Fruit fly (Drosophila melanogaster) whole organism, embryonic: ENCODE measurements around the gene ova.

Experiments used
- Aef1 ChIP-seq: fragments of 200-800 bp; sonication (Bioruptor generic); IDR thresholded peaks from 3 replicates; pipeline ENCODE4 v1.3.6; 2022; ENCODE audit warnings: missing biosample characterization, missing genetic modification characterization
- Atf3 ChIP-seq: fragments of 200-800 bp; sonication (Bioruptor generic); optimal IDR thresholded peaks from 3 replicates; lab custom pipeline; 2016; ENCODE audit warnings: missing biosample characterization, missing genetic modification characterization
- Awh ChIP-seq: fragments of 200-800 bp; sonication (Bioruptor generic); IDR thresholded peaks from 2 replicates; pipeline ENCODE4, ENCODE4 v1.3.6; 2022; ENCODE audit warnings: missing biosample characterization, missing genetic modification characterization
- Blimp-1 ChIP-seq: fragments of 200-800 bp; sonication (Bioruptor generic); optimal IDR thresholded peaks from 3 replicates; lab custom pipeline; 2018; ENCODE audit warnings: missing biosample characterization, missing genetic modification characterization, mild to moderate bottlenecking, moderate library complexity, missing genetic modification reagents
- CG10565 ChIP-seq: fragments of 200-800 bp; sonication (Bioruptor generic); optimal IDR thresholded peaks from 3 replicates; lab custom pipeline; 2016; ENCODE audit warnings: missing biosample characterization, mild to moderate bottlenecking, missing genetic modification characterization
- CG11456 ChIP-seq: fragments of 200-800 bp; sonication (Bioruptor generic); IDR thresholded peaks from 3 replicates; pipeline ENCODE4 v1.3.6; 2022; ENCODE audit warnings: missing biosample characterization, missing genetic modification characterization
- CG11560 ChIP-seq: fragments of 200-800 bp; sonication (Bioruptor generic); IDR thresholded peaks from 3 replicates; pipeline ENCODE4 v1.3.6; 2022; ENCODE audit warnings: missing biosample characterization, missing genetic modification characterization
- CG12942 ChIP-seq: fragments of 200-800 bp; sonication (Bioruptor generic); optimal IDR thresholded peaks from 3 replicates; lab custom pipeline; 2016; ENCODE audit warnings: missing biosample characterization, missing genetic modification characterization
- CG13287 ChIP-seq: fragments of 200-800 bp; sonication (Bioruptor generic); IDR thresholded peaks from 2 replicates; pipeline ENCODE4 v1.3.6; 2022; ENCODE audit warnings: missing biosample characterization, missing genetic modification characterization; ENCODE audit not compliant: partially characterized antibody
- CG13775 ChIP-seq: fragments of 200-800 bp; sonication (Bioruptor generic); optimal IDR thresholded peaks from 3 replicates; lab custom pipeline; 2017; ENCODE audit warnings: missing biosample characterization, mild to moderate bottlenecking, missing genetic modification characterization
- CG16779 ChIP-seq: fragments of 200-800 bp; sonication (Bioruptor generic); IDR thresholded peaks from 2 replicates; pipeline ENCODE4 v1.3.6; 2022; ENCODE audit warnings: missing biosample characterization, missing genetic modification characterization
- CG16815 ChIP-seq: fragments of 200-800 bp; sonication (Bioruptor generic); optimal IDR thresholded peaks from 3 replicates; lab custom pipeline; 2017; ENCODE audit warnings: missing biosample characterization, mild to moderate bottlenecking, missing genetic modification characterization
- CG17328 ChIP-seq: fragments of 200-800 bp; sonication (Bioruptor generic); IDR thresholded peaks from 2 replicates; pipeline ENCODE4 v1.3.6; 2022; ENCODE audit warnings: missing biosample characterization, missing genetic modification characterization
- CG31224 ChIP-seq: fragments of 200-800 bp; sonication (Bioruptor generic); IDR thresholded peaks from 2 replicates; pipeline ENCODE4 v1.3.6; 2022; ENCODE audit warnings: missing biosample characterization, missing genetic modification characterization
- CG33557 ChIP-seq: fragments of 200-800 bp; sonication (Bioruptor generic); optimal IDR thresholded peaks from 2 replicates; lab custom pipeline; 2019; ENCODE audit warnings: missing biosample characterization, mild to moderate bottlenecking, missing genetic modification characterization, moderate library complexity
- CG4282 ChIP-seq: fragments of 200-800 bp; sonication (Bioruptor generic); optimal IDR thresholded peaks from 2 replicates; lab custom pipeline; 2016; ENCODE audit warnings: missing biosample characterization, missing genetic modification characterization
- CG7271 ChIP-seq: fragments of 200-800 bp; sonication (Bioruptor generic); optimal IDR thresholded peaks from 2 replicates; lab custom pipeline; 2018; ENCODE audit warnings: missing biosample characterization, mild to moderate bottlenecking, missing genetic modification characterization, moderate library complexity
- CG7556 ChIP-seq: fragments of 200-800 bp; sonication (Bioruptor generic); optimal IDR thresholded peaks from 2 replicates; lab custom pipeline; 2017; ENCODE audit warnings: missing biosample characterization, mild to moderate bottlenecking, missing genetic modification characterization
- CG8359 ChIP-seq: fragments of 200-800 bp; sonication (Bioruptor generic); optimal IDR thresholded peaks from 2 replicates; lab custom pipeline; 2017; ENCODE audit warnings: missing biosample characterization, mild to moderate bottlenecking, missing genetic modification characterization, borderline replicate concordance
- CG9437 ChIP-seq: fragments of 200-800 bp; sonication (Bioruptor generic); optimal IDR thresholded peaks from 2 replicates; lab custom pipeline; 2018; ENCODE audit warnings: missing biosample characterization, mild to moderate bottlenecking, missing genetic modification characterization
- CG9932 ChIP-seq: fragments of 200-800 bp; sonication (Bioruptor generic); IDR thresholded peaks from 2 replicates; pipeline ENCODE4 v1.3.6; 2022; ENCODE audit warnings: missing biosample characterization, missing genetic modification characterization
- Dip2 ChIP-seq: fragments of 200-800 bp; sonication (Bioruptor generic); IDR thresholded peaks from 2 replicates; pipeline ENCODE4 v1.3.6; 2022; ENCODE audit warnings: missing biosample characterization, missing genetic modification characterization
- Doc2 ChIP-seq: fragments of 200-800 bp; sonication (Bioruptor generic); IDR thresholded peaks from 2 replicates; pipeline ENCODE4 v1.3.6; 2022; ENCODE audit warnings: missing biosample characterization, missing genetic modification characterization
- Dp ChIP-seq: fragments of 200-800 bp; sonication (Bioruptor generic); optimal IDR thresholded peaks from 2 replicates; lab custom pipeline; 2018; ENCODE audit warnings: missing biosample characterization, mild to moderate bottlenecking, missing genetic modification characterization, moderate library complexity
- E2f1 ChIP-seq: fragments of 200-800 bp; sonication (Bioruptor generic); IDR thresholded peaks from 2 replicates; pipeline ENCODE4 v1.3.6; 2022; ENCODE audit warnings: missing biosample characterization, missing genetic modification characterization
- Eip74EF ChIP-seq, 2 experiments: fragments of 200-800 bp in 1 of 2; fragments of >200 bp in 1 of 2; sonication (Bioruptor generic) in 1 of 2; optimal IDR thresholded peaks; 2 replicates each; lab custom pipeline; 2017 to 2019; ENCODE audit warnings: missing biosample characterization in 2 of 2, missing genetic modification characterization in 2 of 2, mild to moderate bottlenecking in 1 of 2, moderate library complexity in 1 of 2
- Fer3 ChIP-seq: fragments of 200-800 bp; sonication (Bioruptor generic); optimal IDR thresholded peaks from 2 replicates; lab custom pipeline; 2018; ENCODE audit warnings: missing biosample characterization, mild to moderate bottlenecking, missing genetic modification characterization, moderate library complexity
- Gsc ChIP-seq: fragments of 200-800 bp; sonication (Bioruptor generic); IDR thresholded peaks from 2 replicates; pipeline ENCODE4 v1.3.6; 2022; ENCODE audit warnings: missing biosample characterization, missing genetic modification characterization
- Hey ChIP-seq: fragments of 200-800 bp; sonication (Bioruptor generic); optimal IDR thresholded peaks from 3 replicates; lab custom pipeline; 2018; ENCODE audit warnings: missing biosample characterization, mild to moderate bottlenecking, missing genetic modification characterization
- Hmr ChIP-seq: fragments of 200-800 bp; sonication (Bioruptor generic); optimal IDR thresholded peaks from 3 replicates; lab custom pipeline; 2017; ENCODE audit warnings: mild to moderate bottlenecking, missing biosample characterization, missing genetic modification reagents, missing genetic modification characterization
- Lhr ChIP-seq: fragments of 200-800 bp; sonication (Bioruptor generic); optimal IDR thresholded peaks from 3 replicates; lab custom pipeline; 2017; ENCODE audit warnings: mild to moderate bottlenecking, missing biosample characterization, missing genetic modification reagents, missing genetic modification characterization
- Nf-YC ChIP-seq: fragments of 200-800 bp; optimal IDR thresholded peaks from 3 replicates; lab custom pipeline; 2019; ENCODE audit warnings: missing biosample characterization, mild to moderate bottlenecking, missing genetic modification characterization, moderate library complexity
- cad ChIP-seq: fragments of >200 bp; optimal IDR thresholded peaks from 2 replicates; lab custom pipeline; 2017; ENCODE audit warnings: missing biosample characterization, missing genetic modification characterization
- cas ChIP-seq: fragments of 200-800 bp; sonication (Bioruptor generic); IDR thresholded peaks from 2 replicates; pipeline ENCODE4 v1.3.6; 2022; ENCODE audit warnings: missing biosample characterization, missing genetic modification characterization
- ci ChIP-seq: fragments of 200-800 bp; sonication (Bioruptor generic); IDR thresholded peaks from 3 replicates; pipeline ENCODE4 v1.3.6; 2022; ENCODE audit warnings: missing biosample characterization, missing genetic modification characterization
- crp ChIP-seq, 2 experiments: fragments of 200-800 bp; sonication (Bioruptor generic); optimal IDR thresholded peaks; 2 replicates in 1 of 2; 3 replicates in 1 of 2; lab custom pipeline; 2017; ENCODE audit warnings: missing biosample characterization in 2 of 2, missing genetic modification characterization in 2 of 2, mild to moderate bottlenecking in 1 of 2, moderate library complexity in 1 of 2
- cwo ChIP-seq: fragments of 200-800 bp; sonication (Bioruptor generic); optimal IDR thresholded peaks from 3 replicates; lab custom pipeline; 2017; ENCODE audit warnings: missing biosample characterization, missing genetic modification characterization, mild to moderate bottlenecking, moderate library complexity, missing genetic modification reagents
- dimm ChIP-seq: fragments of 200-800 bp; sonication (Bioruptor generic); IDR thresholded peaks from 2 replicates; pipeline ENCODE4 v1.3.6; 2022; ENCODE audit warnings: missing biosample characterization, missing genetic modification characterization
- gsb ChIP-seq: fragments of 200-800 bp; sonication (Bioruptor generic); IDR thresholded peaks from 2 replicates; pipeline ENCODE4 v1.3.6; 2022; ENCODE audit warnings: missing biosample characterization, missing genetic modification characterization
- gsb-n ChIP-seq: fragments of 200-800 bp; sonication (Bioruptor generic); optimal IDR thresholded peaks from 3 replicates; lab custom pipeline; 2018; ENCODE audit warnings: missing biosample characterization, mild to moderate bottlenecking, missing genetic modification characterization
- ham ChIP-seq: fragments of 200-800 bp; sonication (Bioruptor generic); IDR thresholded peaks from 2 replicates; pipeline ENCODE4 v1.3.6; 2022; ENCODE audit warnings: missing biosample characterization, missing genetic modification characterization
- her ChIP-seq: fragments of 200-800 bp; sonication (Bioruptor generic); optimal IDR thresholded peaks from 2 replicates; lab custom pipeline; 2016; ENCODE audit warnings: missing biosample characterization, missing genetic modification characterization
- lab ChIP-seq: fragments of 200-800 bp; sonication (Bioruptor generic); optimal IDR thresholded peaks from 3 replicates; lab custom pipeline; 2017; ENCODE audit warnings: missing biosample characterization, missing genetic modification characterization, mild to moderate bottlenecking, moderate library complexity, missing genetic modification reagents
- nerfin-2 ChIP-seq: fragments of 200-800 bp; sonication (Bioruptor generic); IDR thresholded peaks from 2 replicates; pipeline ENCODE4 v1.3.6; 2022; ENCODE audit warnings: missing biosample characterization, missing genetic modification characterization; ENCODE audit not compliant: partially characterized antibody
- p53 ChIP-seq: fragments of 200-800 bp; sonication (Bioruptor generic); optimal IDR thresholded peaks from 2 replicates; lab custom pipeline; 2016; ENCODE audit warnings: missing biosample characterization, missing genetic modification characterization
- pita ChIP-seq: fragments of 200-800 bp; sonication (Bioruptor generic); optimal IDR thresholded peaks from 2 replicates; lab custom pipeline; 2017; ENCODE audit warnings: missing biosample characterization, mild to moderate bottlenecking, missing genetic modification characterization
- row ChIP-seq: fragments of 200-800 bp; sonication (Bioruptor generic); IDR thresholded peaks from 3 replicates; pipeline ENCODE4 v1.3.6; 2022; ENCODE audit warnings: missing biosample characterization, missing genetic modification characterization
- trem ChIP-seq: fragments of 200-800 bp; optimal IDR thresholded peaks from 3 replicates; lab custom pipeline; 2019; ENCODE audit warnings: missing biosample characterization, mild to moderate bottlenecking, missing genetic modification characterization, moderate library complexity
- zfh1 ChIP-seq: fragments of 200-800 bp; sonication (Bioruptor generic); IDR thresholded peaks from 3 replicates; pipeline ENCODE4 v1.3.6; 2022; ENCODE audit warnings: missing biosample characterization, missing genetic modification characterization

Gene ova

dm6 chr2L:10260750-10261493 is 29.4 kb upstream of the ova start, which contains the start of gene Pten (continued):
- TF ChIP-seq ci (GFP tag; lab: Robert Waterston, UW) (peak; percentile 73; the same call in 1 of the 3 replicates), Blimp-1 (no peak), Dip2 (GFP tag; lab: Robert Waterston, UW) (no peak), CG31224 (GFP tag; lab: Robert Waterston, UW) (no peak), Eip74EF (GFP tag; optimal IDR thresholded peaks at IDR 0.05; lab: Kevin White, UChicago) (no peak), Doc2 (no peak), CG9932 (GFP tag; lab: Robert Waterston, UW) (no peak), CG13287 (peak; percentile 84), CG9437 (GFP tag; lab: Kevin White, UChicago) (peak; percentile 25), E2f1 (GFP tag; lab: Robert Waterston, UW) (no peak), CG17328 (GFP tag; lab: Robert Waterston, UW) (peak; percentile 44; the same call in 1 of the 2 replicates), Fer3 (peak; percentile 61), p53 (GFP tag; lab: Kevin White, UChicago) (no peak), CG33557 (GFP tag; lab: Kevin White, UChicago) (no peak), CG16779 (GFP tag; lab: Robert Waterston, UW) (no peak), Gsc (GFP tag; lab: Robert Waterston, UW) (no peak), CG11456 (GFP tag; lab: Robert Waterston, UW) (no peak), Aef1 (no peak; the same call in 2 of the 3 replicates), Hey (tag; lab: Kevin White, UChicago) (no peak), crp (GFP tag; optimal IDR thresholded peaks at IDR 0.05; lab: Kevin White, UChicago) (peak in 1 of 2 experiments; percentile 15), lab (GFP tag; lab: Kevin White, UChicago) (no peak), cwo (GFP tag; lab: Kevin White, UChicago) (no peak), cas (GFP tag; lab: Robert Waterston, UW) (no peak), Hmr (GFP tag; lab: Kevin White, UChicago) (no peak), zfh1 (peak; percentile 58; the same call in 2 of the 3 replicates), cad (GFP tag; lab: Kevin White, UChicago) (peak; percentile 74), Dp (peak; percentile 28), nerfin-2 (GFP tag; lab: Robert Waterston, UW) (peak; percentile 89), Lhr (GFP tag; lab: Kevin White, UChicago) (peak; percentile 39), Awh (peak; percentile 54; the same call in 1 of the 2 replicates), CG12942 (peak; percentile 38), Nf-YC (tag; lab: Kevin White, UChicago) (peak; percentile 54), trem (peak; percentile 61), gsb (GFP tag; lab: Robert Waterston, UW) (no peak), CG11560 (tag; lab: Robert Waterston, UW) (peak; percentile 92; the same call in 2 of the 3 replicates), CG7556 (GFP tag; lab: Kevin White, UChicago) (peak; percentile 61), CG8359 (GFP tag; lab: Kevin White, UChicago) (no peak), Atf3 (GFP tag; lab: Kevin White, UChicago) (peak; percentile 68), ham (GFP tag; lab: Robert Waterston, UW) (no peak), CG13775 (GFP tag; lab: Kevin White, UChicago) (peak; percentile 83), CG16815 (GFP tag; lab: Kevin White, UChicago) (no peak), row (GFP tag; lab: Robert Waterston, UW) (peak; percentile 87), dimm (no peak), her (no peak), pita (GFP tag; lab: Kevin White, UChicago) (no peak), CG10565 (peak; percentile 69), CG7271 (tag; lab: Kevin White, UChicago) (peak; percentile 16), CG4282 (GFP tag; lab: Kevin White, UChicago) (no peak), gsb-n (tag; lab: Kevin White, UChicago) (no peak)
